Worm (Caenorhabditis elegans) whole organism, L4 larva: ENCODE results near the gene msd-4.

Source experiments
- F37D6.2 ChIP-seq: sonication (generic microtip); optimal IDR thresholded peaks from 2 replicates; lab custom pipeline; 2016; ENCODE audit warnings: mild to moderate bottlenecking, missing genetic modification characterization, missing compliant biosample characterization
- R02D3.7 ChIP-seq: fragments of 150-350 bp; sonication (generic microtip); optimal IDR thresholded peaks from 3 replicates; lab custom pipeline; 2014; ENCODE audit warnings: missing biosample characterization, missing genetic modification characterization
- T26A8.4 ChIP-seq: fragments of 200-800 bp; sonication (Bioruptor generic); IDR thresholded peaks from 2 replicates; pipeline ENCODE4 v1.3.6; 2022; ENCODE audit warnings: missing genetic modification characterization, missing compliant biosample characterization
- Y105C5A.15 ChIP-seq: fragments of 200-800 bp; sonication (Bioruptor generic); IDR thresholded peaks from 2 replicates; pipeline ENCODE4 v1.3.6; 2022; ENCODE audit warnings: missing genetic modification characterization, missing compliant biosample characterization
- aha-1 ChIP-seq: fragments of 150-350 bp; peaks from one replicate; lab custom pipeline; 2014; ENCODE audit warnings: missing biosample characterization, missing genetic modification characterization
- daf-16 ChIP-seq, 3 experiments: sonication (generic microtip); optimal IDR thresholded peaks; 2 replicates each; lab custom pipeline; 2016 to 2017; ENCODE audit warnings: missing genetic modification characterization in 3 of 3, missing genetic modification reagents in 3 of 3, mild to moderate bottlenecking in 2 of 3, missing compliant biosample characterization in 2 of 3, missing biosample characterization in 1 of 3, moderate library complexity in 1 of 3
- dmd-6 ChIP-seq: fragments of 200-800 bp; sonication (Bioruptor generic); IDR thresholded peaks from 2 replicates; pipeline ENCODE4 v1.3.6; 2022; ENCODE audit warnings: missing genetic modification reagents, missing genetic modification characterization, missing compliant biosample characterization
- dmd-8 ChIP-seq: fragments of 200-800 bp; sonication (Bioruptor generic); IDR thresholded peaks from 2 replicates; pipeline ENCODE4 v1.3.6; 2022; ENCODE audit warnings: missing genetic modification characterization, missing compliant biosample characterization
- dpl-1 ChIP-seq: fragments of 150-350 bp; optimal IDR thresholded peaks from 2 replicates; lab custom pipeline; 2014; ENCODE audit warnings: missing biosample characterization, missing genetic modification reagents, missing genetic modification characterization
- dve-1 ChIP-seq: sonication (generic microtip); optimal IDR thresholded peaks from 2 replicates; lab custom pipeline; 2017; ENCODE audit warnings: antibody characterized with exemption, mild to moderate bottlenecking, missing genetic modification characterization, missing compliant biosample characterization; ENCODE audit not compliant: insufficient read depth
- fos-1 ChIP-seq: fragments of 150-350 bp; optimal IDR thresholded peaks from 2 replicates; lab custom pipeline; 2014; ENCODE audit warnings: missing biosample characterization, missing genetic modification characterization
- hlh-30 ChIP-seq: sonication (generic microtip); optimal IDR thresholded peaks from 2 replicates; lab custom pipeline; 2017; ENCODE audit warnings: antibody characterized with exemption, mild to moderate bottlenecking, missing genetic modification characterization, missing compliant biosample characterization; ENCODE audit not compliant: insufficient read depth
- lin-15B ChIP-seq: fragments of 150-350 bp; sonication (generic microtip); optimal IDR thresholded peaks from 3 replicates; lab custom pipeline; 2014; ENCODE audit warnings: missing biosample characterization, missing genetic modification characterization
- lsy-2 ChIP-seq, 2 experiments: fragments of 150-350 bp in 1 of 2; sonication (generic microtip) in 1 of 2; optimal IDR thresholded peaks; 2 replicates each; lab custom pipeline; 2014 to 2017; ENCODE audit warnings: missing biosample characterization in 2 of 2, missing genetic modification characterization in 2 of 2
- mes-2 ChIP-seq: sonication (generic microtip); optimal IDR thresholded peaks from 2 replicates; lab custom pipeline; 2016; ENCODE audit warnings: missing genotype, mild to moderate bottlenecking, missing genetic modification characterization, missing compliant biosample characterization; ENCODE audit not compliant: poor library complexity, severe bottlenecking
- mxl-3 ChIP-seq: fragments of 200-800 bp; sonication (Bioruptor generic); optimal IDR thresholded peaks from 2 replicates; lab custom pipeline; 2018; ENCODE audit warnings: mild to moderate bottlenecking, missing genetic modification characterization, missing compliant biosample characterization
- nhr-10 ChIP-seq: fragments of 150-350 bp; optimal IDR thresholded peaks from 2 replicates; lab custom pipeline; 2014; ENCODE audit warnings: missing biosample characterization, missing genetic modification characterization
- nhr-11 ChIP-seq: fragments of 150-350 bp; optimal IDR thresholded peaks from 2 replicates; lab custom pipeline; 2014; ENCODE audit warnings: missing biosample characterization, missing genetic modification characterization
- nhr-237 ChIP-seq: sonication (generic microtip); optimal IDR thresholded peaks from 2 replicates; lab custom pipeline; 2017; ENCODE audit warnings: missing biosample characterization, missing genetic modification characterization
- pha-4 ChIP-seq, 2 experiments: fragments of 150-350 bp in 1 of 2; fragments of 200-800 bp in 1 of 2; sonication (Bioruptor generic) in 1 of 2; IDR thresholded peaks in 1 of 2; optimal IDR thresholded peaks in 1 of 2; 2 replicates each; pipeline versions ENCODE4 v1.3.6 to Lab custom; 2014 to 2022; ENCODE audit warnings: missing genetic modification characterization in 2 of 2, missing genetic modification reagents in 2 of 2, missing biosample characterization in 1 of 2, missing compliant biosample characterization in 1 of 2
- sdz-12 ChIP-seq: fragments of 200-800 bp; sonication (Bioruptor generic); optimal IDR thresholded peaks from 2 replicates; lab custom pipeline; 2018; ENCODE audit warnings: mild to moderate bottlenecking, missing genetic modification characterization, missing compliant biosample characterization
- unc-62 ChIP-seq, 3 experiments: fragments of 150-350 bp in 1 of 3; sonication (generic microtip); optimal IDR thresholded peaks in 2 of 3; peaks in 1 of 3; 1 replicate in 1 of 3; 2 replicates in 2 of 3; lab custom pipeline; 2014 to 2017; ENCODE audit warnings: missing biosample characterization in 3 of 3, missing genetic modification characterization in 3 of 3, missing genetic modification reagents in 3 of 3, missing genotype in 1 of 3
- vab-7 ChIP-seq: fragments of 200-800 bp; sonication (Bioruptor generic); IDR thresholded peaks from 2 replicates; pipeline ENCODE4 v1.3.6; 2022; ENCODE audit warnings: missing genetic modification reagents, missing genetic modification characterization, missing compliant biosample characterization
- zip-2 ChIP-seq: fragments of 150-350 bp; optimal IDR thresholded peaks from 2 replicates; lab custom pipeline; 2014; ENCODE audit warnings: missing biosample characterization, missing genetic modification characterization

msd-4 gene

ce11 chrIII:4854918-4855317, 13.6 kb downstream of the msd-4 start, which contains the start of gene C35D10.8:
Gene C35D10.8, plus strand, starts transcription at chrIII:4855218.
- no peak for TF ChIP-seq lin-15B (tag; lab: Kevin White, UChicago)
- TF ChIP-seq sdz-12 = no peak
- TF ChIP-seq vab-7 (GFP tag; lab: Robert Waterston, UW) = no peak
- no peak for TF ChIP-seq nhr-10 (tag; lab: Kevin White, UChicago)
- TF ChIP-seq T26A8.4 (GFP tag; lab: Robert Waterston, UW) = no peak

ce11 chrIII:4852025-4852424, 16.5 kb downstream of the msd-4 start, which contains the start of gene ced-4:
Gene ced-4, plus strand, starts transcription at chrIII:4852325.
- TF ChIP-seq F37D6.2 (tag; lab: Kevin White, UChicago) (no peak), aha-1 (tag; lab: Kevin White, UChicago) (peak; percentile 75), R02D3.7 (no peak)

ce11 chrIII:4850139-4850538, 18.4 kb downstream of the msd-4 start, which contains the start of gene F26A1.1:
Gene F26A1.1, plus strand, starts transcription at chrIII:4850507.
- TF ChIP-seq lsy-2 (tag; optimal IDR thresholded peaks at IDR 0.05; lab: Kevin White, UChicago) (peak in 1 of 2 experiments; percentile 63), mes-2 (tag; lab: Kevin White, UChicago) (peak; percentile 50), dpl-1 (GFP tag; lab: Kevin White, UChicago) (peak; percentile 70), fos-1 (tag; lab: Kevin White, UChicago) (no peak), dve-1 (tag; lab: Kevin White, UChicago) (no peak), daf-16 (GFP tag; optimal IDR thresholded peaks at IDR 0.05; lab: Kevin White, UChicago) (no peak), daf-16 (tag; optimal IDR thresholded peaks at IDR 0.05; lab: Kevin White, UChicago) (peak; percentile 6)

ce11 chrIII:4849739-4850138, 18.8 kb downstream of the msd-4 start, which contains the start of gene nonu-1:
Gene nonu-1, minus strand, starts transcription at chrIII:4849907.
- TF ChIP-seq dmd-6 (GFP tag; lab: Robert Waterston, UW) (peak; percentile 11; the same call in 1 of the 2 replicates), aha-1 (tag; lab: Kevin White, UChicago) (peak; percentile 64), lin-15B (tag; lab: Kevin White, UChicago) (no peak), hlh-30 (tag; lab: Kevin White, UChicago) (peak; percentile 86)

- TF ChIP-seq lin-15B (tag; lab: Kevin White, UChicago) (no peak), unc-62 (GFP tag; optimal IDR thresholded peaks at IDR 0.05 in 1 of 2; lab: Kevin White, UChicago) (peak in 1 of 2 experiments; percentile 63), unc-62 (tag; optimal IDR thresholded peaks at IDR 0.05; lab: Kevin White, UChicago) (no peak), nhr-11 (tag; lab: Kevin White, UChicago) (no peak), dve-1 (tag; lab: Kevin White, UChicago) (no peak)
Observed at ce11 chrIII:4844327-4844726, 24.2 kb downstream of the msd-4 start, which contains the start of the genes clec-157 and fkh-5. Gene clec-157, minus strand, starts transcription at chrIII:4844427. Gene fkh-5, plus strand, starts transcription at chrIII:4844662.

ce11 chrIII:4842173-4842572, 26.4 kb downstream of the msd-4 start, which contains the start of gene clec-156:
Gene clec-156, minus strand, starts transcription at chrIII:4842273.
- TF ChIP-seq unc-62 (GFP tag; optimal IDR thresholded peaks at IDR 0.05 in 1 of 2; lab: Kevin White, UChicago) (peak in 1 of 2 experiments; percentile 51), unc-62 (tag; optimal IDR thresholded peaks at IDR 0.05; lab: Kevin White, UChicago) (no peak), Y105C5A.15 (GFP tag; lab: Robert Waterston, UW) (no peak)
- TF ChIP-seq, all 104 proteins: peak for 1

- TF ChIP-seq lsy-2 (tag; optimal IDR thresholded peaks at IDR 0.05; lab: Kevin White, UChicago) (no peak), mxl-3 (GFP tag; lab: Kevin White, UChicago) (no peak), pha-4 (GFP tag; IDR thresholded peaks at IDR 0.05; lab: Robert Waterston, UW) (no peak), pha-4 (tag; optimal IDR thresholded peaks at IDR 0.05; lab: Kevin White, UChicago) (no peak), zip-2 (no peak), nhr-237 (no peak), vab-7 (GFP tag; lab: Robert Waterston, UW) (no peak), dmd-8 (GFP tag; lab: Robert Waterston, UW) (no peak)
Observed at ce11 chrIII:4837429-4837828, 31.1 kb downstream of the msd-4 start, which contains the start of the genes acbp-7 and F26A1.19. Gene acbp-7, plus strand, starts transcription at chrIII:4837729. Gene F26A1.19, plus strand, starts transcription at chrIII:4837731.
